Fruit fly (Drosophila melanogaster): Measurements from ENCODE around the gene CG14736.

The CG14736 gene

dm6 chr3R:11992934-11993670 is 47.2 kb upstream of the CG14736 start, which contains the start of gene mfas (continued):
- no peak for TF ChIP-seq Ada2b (GFP tag; IDR thresholded peaks at IDR 0.05)
- no peak for TF ChIP-seq H2.0 (GFP tag; IDR thresholded peaks at IDR 0.05)
- no peak for TF ChIP-seq TFAM (GFP tag; optimal IDR thresholded peaks at IDR 0.05)
- no peak for TF ChIP-seq CG10274 (GFP tag; optimal IDR thresholded peaks at IDR 0.05)
- no peak for TF ChIP-seq ind (GFP tag; optimal IDR thresholded peaks at IDR 0.05)
- no peak; the same call in 1 of the 2 replicates for TF ChIP-seq HLH3B (GFP tag; IDR thresholded peaks at IDR 0.05)
- no peak for TF ChIP-seq Sin3A (optimal IDR thresholded peaks at IDR 0.05)
- TF ChIP-seq bigmax (GFP tag; optimal IDR thresholded peaks at IDR 0.05) = no peak
- TF ChIP-seq CG4328 (GFP tag; optimal IDR thresholded peaks at IDR 0.05) = no peak
- peak; percentile 35 for TF ChIP-seq sqz (GFP tag; optimal IDR thresholded peaks at IDR 0.05)
- no peak for TF ChIP-seq cas (GFP tag; IDR thresholded peaks at IDR 0.05)
- no peak for TF ChIP-seq CoRest (tag; optimal IDR thresholded peaks at IDR 0.05)
- TF ChIP-seq lmd (GFP tag; IDR thresholded peaks at IDR 0.05) = no peak
- no peak for TF ChIP-seq CG9609 (GFP tag; optimal IDR thresholded peaks at IDR 0.05)
- TF ChIP-seq Lhr (GFP tag; optimal IDR thresholded peaks at IDR 0.05) = no peak
- TF ChIP-seq CG7556 (GFP tag; optimal IDR thresholded peaks at IDR 0.05) = no peak
- TF ChIP-seq dpn (GFP tag; optimal IDR thresholded peaks at IDR 0.05) = no peak
- TF ChIP-seq Xbp1 (GFP tag; optimal IDR thresholded peaks at IDR 0.05) = no peak
- TF ChIP-seq her (GFP tag; optimal IDR thresholded peaks at IDR 0.05) = no peak
- TF ChIP-seq CG32532 (GFP tag; IDR thresholded peaks at IDR 0.05) = no peak; the same call in 1 of the 2 replicates
- TF ChIP-seq Trl (optimal IDR thresholded peaks at IDR 0.05) = peak; percentile 39 to 44
- no peak for TF ChIP-seq Trl (GFP tag; optimal IDR thresholded peaks at IDR 0.05)
- TF ChIP-seq CG15514 (GFP tag; optimal IDR thresholded peaks at IDR 0.05) = no peak
- no peak for TF ChIP-seq CG7786 (GFP tag; optimal IDR thresholded peaks at IDR 0.05)
- no peak for TF ChIP-seq CG16779 (GFP tag; IDR thresholded peaks at IDR 0.05)
- TF ChIP-seq CG4360 (GFP tag; IDR thresholded peaks at IDR 0.05) = no peak
- TF ChIP-seq so (GFP tag; IDR thresholded peaks at IDR 0.05) = no peak
- TF ChIP-seq Lim3 (GFP tag; IDR thresholded peaks at IDR 0.05) = no peak
- TF ChIP-seq Fer2 (tag; optimal IDR thresholded peaks at IDR 0.05) = no peak
- TF ChIP-seq CG6175 (GFP tag; IDR thresholded peaks at IDR 0.05) = no peak
- peak; percentile 39 for TF ChIP-seq kni (GFP tag; optimal IDR thresholded peaks at IDR 0.05)
- TF ChIP-seq odd (GFP tag; optimal IDR thresholded peaks at IDR 0.05) = no peak
- no peak for TF ChIP-seq Bdp1 (GFP tag; optimal IDR thresholded peaks at IDR 0.05)
- no peak for TF ChIP-seq pum (GFP tag; optimal IDR thresholded peaks at IDR 0.05)
- TF ChIP-seq CG34422 (GFP tag; IDR thresholded peaks at IDR 0.05) = no peak; the same call in 2 of the 3 replicates
- TF ChIP-seq CG17912 (GFP tag; optimal IDR thresholded peaks at IDR 0.05) = peak; percentile 70
- TF ChIP-seq BtbVII (GFP tag; optimal IDR thresholded peaks at IDR 0.05) = no peak
- TF ChIP-seq Poxn (GFP tag; IDR thresholded peaks at IDR 0.05) = no peak
- peak; percentile 14 for TF ChIP-seq Sox102F (GFP tag; optimal IDR thresholded peaks at IDR 0.05)
- TF ChIP-seq CG5180 (GFP tag; optimal IDR thresholded peaks at IDR 0.05) = no peak
- peak in 1 of 2 experiments; percentile 10 for TF ChIP-seq Pdp1 (GFP tag; optimal IDR thresholded peaks at IDR 0.05)
- TF ChIP-seq Med (GFP tag) = peak; percentile 84
- peak; percentile 22; the same call in 1 of the 2 replicates for TF ChIP-seq bbx (GFP tag; IDR thresholded peaks at IDR 0.05; ENCODE audit: partially characterized antibody)
- TF ChIP-seq mld (GFP tag; IDR thresholded peaks at IDR 0.05; ENCODE audit: partially characterized antibody) = no peak
- TF ChIP-seq pan (optimal IDR thresholded peaks at IDR 0.05) = no peak
- TF ChIP-seq pan (GFP tag; optimal IDR thresholded peaks at IDR 0.05 in 1 of 2, IDR thresholded peaks at IDR 0.05 in 1 of 2) = no peak
- TF ChIP-seq h (optimal IDR thresholded peaks at IDR 0.05) = no peak
- peak in 1 of 2 experiments; percentile 18 for TF ChIP-seq crp (GFP tag; optimal IDR thresholded peaks at IDR 0.05)
- TF ChIP-seq CG13123 (GFP tag; optimal IDR thresholded peaks at IDR 0.05) = no peak
- no peak for TF ChIP-seq Rfx (GFP tag; IDR thresholded peaks at IDR 0.05)
- TF ChIP-seq ems (GFP tag; optimal IDR thresholded peaks at IDR 0.05) = no peak
